Worm (Caenorhabditis elegans) whole organism, L3 larva: ENCODE data around the gene mrps-18A.

Experiments
- ama-1 ChIP-seq: fragments of 150-350 bp; optimal IDR thresholded peaks from 2 replicates; lab custom pipeline; 2018
- ceh-82 ChIP-seq: fragments of 150-350 bp; optimal IDR thresholded peaks from 2 replicates; lab custom pipeline; 2014; ENCODE audit warnings: missing biosample characterization, missing genetic modification characterization
- nhr-23 ChIP-seq: fragments of 150-350 bp; optimal IDR thresholded peaks from 2 replicates; lab custom pipeline; 2014; ENCODE audit warnings: missing biosample characterization, missing genetic modification reagents, missing genetic modification characterization
- nhr-28 ChIP-seq: fragments of 150-350 bp; optimal IDR thresholded peaks from 2 replicates; lab custom pipeline; 2014; ENCODE audit warnings: missing biosample characterization, missing genetic modification characterization

DNA sequence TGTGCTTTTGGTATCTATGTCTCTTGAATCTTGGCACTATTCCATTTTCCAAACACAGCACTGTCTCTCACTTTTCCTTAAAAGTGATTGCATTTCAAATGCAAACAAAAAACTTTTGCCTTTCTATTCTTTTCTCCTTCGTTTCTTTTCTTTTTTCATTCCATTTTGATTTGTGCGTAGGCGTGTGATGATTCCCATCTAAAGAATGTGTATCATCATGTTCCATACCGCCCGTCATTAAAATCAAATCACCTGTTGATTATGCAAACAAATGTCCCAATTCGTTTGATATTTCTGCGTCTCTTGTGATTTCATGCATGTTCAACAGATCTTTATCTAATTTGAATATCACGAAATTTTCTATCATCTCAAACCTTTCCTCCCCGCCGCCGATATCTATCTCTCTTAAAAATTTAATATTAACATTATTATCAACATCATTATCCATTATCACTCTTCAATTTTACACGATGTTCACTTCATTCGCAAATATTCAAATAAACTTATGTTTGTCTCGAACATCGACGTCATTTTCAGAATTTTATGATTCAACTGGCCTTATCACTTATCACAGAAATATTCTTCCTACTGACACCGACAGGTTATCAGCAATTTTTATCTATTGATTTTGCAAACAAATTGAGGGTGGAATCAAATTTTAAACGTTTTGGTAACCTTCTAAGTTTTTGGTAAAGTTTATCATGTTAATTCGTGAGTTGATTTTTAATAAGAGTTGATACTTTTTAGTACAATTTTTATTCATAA lies 40.3 kb downstream of the mrps-18A start:
- TF ChIP-seq ama-1 (no peak), ceh-82 (tag; lab: Kevin White, UChicago) (no peak), nhr-23 (no peak), nhr-28 (no peak)
